Fruit fly (Drosophila melanogaster): ENCODE measurements around the gene Gbeta76C.

dm6 chr3L:19670492-19670891 is 16.9 kb upstream of the Gbeta76C start:
- TF ChIP-seq CTCF (optimal IDR thresholded peaks at IDR 0.05): no peak
- TF ChIP-seq CG8478 (optimal IDR thresholded peaks at IDR 0.05): no peak
